Worm (Caenorhabditis elegans): Measurements from ENCODE around the gene Y53C12A.3.

DNA sequence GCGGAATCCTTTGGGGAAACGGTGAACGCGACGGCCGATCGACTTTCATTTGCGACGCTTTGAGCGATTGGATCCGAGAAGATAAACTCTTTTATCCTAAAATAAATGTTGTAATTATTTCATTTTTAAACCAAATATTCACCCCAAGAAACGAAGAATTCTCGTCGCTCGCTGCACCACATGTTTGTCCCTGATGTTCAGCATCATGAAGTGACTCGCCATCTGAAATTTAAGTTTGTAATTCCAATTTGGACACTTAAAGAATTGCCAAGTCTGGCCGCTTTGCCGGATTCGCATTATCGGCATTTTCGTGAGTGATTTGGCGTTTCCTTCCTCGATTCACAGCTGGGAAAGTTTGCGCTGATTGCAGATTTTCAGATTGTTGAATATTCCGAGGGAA lies 11.9 kb upstream of the Y53C12A.3 start, which contains the start of gene Y53C12A.6:
- no peak for TF ChIP-seq ref-2 (tag; optimal IDR thresholded peaks at IDR 0.05)
- TF ChIP-seq nhr-11 (tag; optimal IDR thresholded peaks at IDR 0.05): no peak
- TF ChIP-seq ama-1 (optimal IDR thresholded peaks at IDR 0.05): no peak
- TF ChIP-seq ceh-34 (tag; optimal IDR thresholded peaks at IDR 0.05): no peak
- no peak for TF ChIP-seq pha-4 (tag; optimal IDR thresholded peaks at IDR 0.05)
- TF ChIP-seq hlh-30 (tag; optimal IDR thresholded peaks at IDR 0.05; ENCODE audit: insufficient read depth): no peak
- TF ChIP-seq ceh-22 (tag; optimal IDR thresholded peaks at IDR 0.05): no peak
- TF ChIP-seq sox-2 (GFP tag; IDR thresholded peaks at IDR 0.05): no peak

All from whole organism, late embryonic.